Worm (Caenorhabditis elegans) whole organism, late embryonic: ENCODE data around the gene dsl-1.

Experiments used
- C08G9.2 ChIP-seq: sonication (generic microtip); optimal IDR thresholded peaks from 2 replicates; lab custom pipeline; 2016; ENCODE audit warnings: mild to moderate bottlenecking, missing genetic modification characterization, moderate library complexity, missing compliant biosample characterization
- C38D4.7 ChIP-seq: fragments of 200-800 bp; sonication (Bioruptor generic); optimal IDR thresholded peaks from 2 replicates; lab custom pipeline; 2018; ENCODE audit warnings: mild to moderate bottlenecking, missing genetic modification characterization, moderate library complexity, missing compliant biosample characterization
- F13H6.1 ChIP-seq: sonication (generic microtip); optimal IDR thresholded peaks from 2 replicates; lab custom pipeline; 2016; ENCODE audit warnings: missing genetic modification characterization, missing compliant biosample characterization
- K09A11.1 ChIP-seq: sonication (generic microtip); optimal IDR thresholded peaks from 2 replicates; lab custom pipeline; 2017; ENCODE audit warnings: antibody characterized with exemption, mild to moderate bottlenecking, missing genetic modification characterization, missing compliant biosample characterization; ENCODE audit not compliant: insufficient read depth
- T23F11.4 ChIP-seq: fragments of 200-800 bp; sonication (Bioruptor generic); optimal IDR thresholded peaks from 2 replicates; lab custom pipeline; 2018; ENCODE audit warnings: mild to moderate bottlenecking, missing genetic modification characterization, missing compliant biosample characterization
- ahr-1 ChIP-seq: sonication (generic microtip); optimal IDR thresholded peaks from 2 replicates; lab custom pipeline; 2016; ENCODE audit warnings: missing genetic modification characterization, missing compliant biosample characterization
- ceh-18 ChIP-seq: sonication (generic microtip); optimal IDR thresholded peaks from 2 replicates; lab custom pipeline; 2016; ENCODE audit warnings: missing genetic modification characterization, missing compliant biosample characterization
- ceh-24 ChIP-seq: sonication (generic microtip); optimal IDR thresholded peaks from 2 replicates; lab custom pipeline; 2016; ENCODE audit warnings: mild to moderate bottlenecking, missing genetic modification characterization, missing compliant biosample characterization
- ceh-30 ChIP-seq: fragments of 150-350 bp; optimal IDR thresholded peaks from 2 replicates; lab custom pipeline; 2014; ENCODE audit warnings: missing biosample characterization, missing genetic modification characterization
- ceh-31 ChIP-seq: sonication (generic microtip); optimal IDR thresholded peaks from 2 replicates; lab custom pipeline; 2016; ENCODE audit warnings: missing genetic modification characterization, missing compliant biosample characterization
- ceh-45 ChIP-seq: fragments of 200-800 bp; sonication (Bioruptor generic); IDR thresholded peaks from 2 replicates; pipeline ENCODE4 v1.3.6; 2022; ENCODE audit warnings: missing genetic modification reagents, missing genetic modification characterization, missing compliant biosample characterization
- ceh-9 ChIP-seq: sonication (generic microtip); optimal IDR thresholded peaks from 2 replicates; lab custom pipeline; 2016; ENCODE audit warnings: mild to moderate bottlenecking, missing genetic modification characterization, inconsistent platforms, missing compliant biosample characterization
- eyg-1 ChIP-seq: sonication (generic microtip); optimal IDR thresholded peaks from 2 replicates; lab custom pipeline; 2016; ENCODE audit warnings: missing genotype, missing genetic modification characterization, missing compliant biosample characterization
- fax-1 ChIP-seq: sonication (generic microtip); optimal IDR thresholded peaks from 2 replicates; lab custom pipeline; 2016; ENCODE audit warnings: missing genotype, missing genetic modification characterization, missing compliant biosample characterization
- fkh-10 ChIP-seq: fragments of 150-350 bp; optimal IDR thresholded peaks from 2 replicates; lab custom pipeline; 2014; ENCODE audit warnings: missing biosample characterization, missing genetic modification reagents, missing genetic modification characterization
- hlh-15 ChIP-seq: sonication (generic microtip); optimal IDR thresholded peaks from 2 replicates; lab custom pipeline; 2016; ENCODE audit warnings: missing genetic modification characterization, missing compliant biosample characterization
- hlh-6 ChIP-seq: sonication (generic microtip); optimal IDR thresholded peaks from 2 replicates; lab custom pipeline; 2016; ENCODE audit warnings: missing genotype, missing genetic modification characterization, missing compliant biosample characterization
- madf-2 ChIP-seq: sonication (generic microtip); optimal IDR thresholded peaks from 2 replicates; lab custom pipeline; 2017; ENCODE audit warnings: missing genetic modification characterization, missing compliant biosample characterization
- nfya-1 ChIP-seq: sonication (generic microtip); optimal IDR thresholded peaks from 2 replicates; lab custom pipeline; 2017; ENCODE audit warnings: missing genetic modification characterization, mild to moderate bottlenecking, missing compliant biosample characterization, antibody characterized with exemption, moderate library complexity
- nhr-11 ChIP-seq: fragments of 150-350 bp; optimal IDR thresholded peaks from 2 replicates; lab custom pipeline; 2014; ENCODE audit warnings: missing biosample characterization, missing genetic modification characterization
- pax-1 ChIP-seq: fragments of 150-350 bp; optimal IDR thresholded peaks from 2 replicates; lab custom pipeline; 2014; ENCODE audit warnings: missing biosample characterization, missing genetic modification characterization
- pha-2 ChIP-seq: sonication (generic microtip); optimal IDR thresholded peaks from 2 replicates; lab custom pipeline; 2017; ENCODE audit warnings: mild to moderate bottlenecking, missing genetic modification characterization, missing compliant biosample characterization
- pha-4 ChIP-seq: fragments of 150-350 bp; optimal IDR thresholded peaks from 2 replicates; lab custom pipeline; 2018; ENCODE audit warnings: missing biosample characterization, missing genetic modification reagents, missing genetic modification characterization
- pqm-1 ChIP-seq: sonication (generic microtip); optimal IDR thresholded peaks from 2 replicates; lab custom pipeline; 2016; ENCODE audit warnings: missing genetic modification characterization, missing compliant biosample characterization
- syd-9 ChIP-seq: sonication (generic microtip); optimal IDR thresholded peaks from 2 replicates; lab custom pipeline; 2016; ENCODE audit warnings: mild to moderate bottlenecking, missing genetic modification characterization, moderate library complexity, missing compliant biosample characterization
- tbx-2 ChIP-seq: sonication (generic microtip); optimal IDR thresholded peaks from 2 replicates; lab custom pipeline; 2016; ENCODE audit warnings: missing genetic modification characterization, missing compliant biosample characterization
- tbx-7 ChIP-seq: sonication (generic microtip); optimal IDR thresholded peaks from 2 replicates; lab custom pipeline; 2016; ENCODE audit warnings: missing genotype, missing genetic modification characterization, missing compliant biosample characterization

The dsl-1 gene

ce11 chrIV:1167352-1167751 is 40.5 kb downstream of the dsl-1 start:
- TF ChIP-seq eyg-1 (tag; lab: Kevin White, UChicago): no peak

DNA sequence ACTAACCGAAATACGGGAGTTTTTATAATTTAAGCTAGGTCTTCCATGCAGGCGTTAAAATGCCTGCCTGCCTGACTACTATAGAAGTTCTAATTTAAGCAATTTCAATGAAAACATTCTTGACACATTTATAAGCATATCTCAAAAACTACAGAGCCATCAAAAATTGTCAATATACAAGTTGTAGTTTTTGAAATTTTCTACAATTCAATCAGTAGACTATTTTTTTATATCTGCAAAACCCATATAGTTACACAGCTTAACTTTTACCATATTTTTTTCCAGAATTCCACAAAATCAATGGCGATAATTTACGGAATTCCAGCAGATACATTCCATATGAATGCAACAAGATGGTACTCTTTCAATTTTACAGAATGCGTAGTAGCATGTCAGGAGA is 44.8 kb downstream of the dsl-1 start, which contains the start of gene C50A2.7:
Gene C50A2.7, plus strand, starts transcription at position 301 of the 400 bp plus-strand sequence.
- TF ChIP-seq tbx-7 (tag; lab: Kevin White, UChicago): no peak
- TF ChIP-seq ceh-9 (tag; lab: Kevin White, UChicago): no peak
- TF ChIP-seq pax-1 (tag; lab: Kevin White, UChicago): no peak
- no peak for TF ChIP-seq K09A11.1 (tag; lab: Kevin White, UChicago)
- no peak for TF ChIP-seq eyg-1 (tag; lab: Kevin White, UChicago)
- TF ChIP-seq nhr-11 (tag; lab: Kevin White, UChicago): no peak
- TF ChIP-seq ceh-31 (tag; lab: Kevin White, UChicago): no peak
- TF ChIP-seq ceh-30 (tag; lab: Kevin White, UChicago): no peak
- no peak for TF ChIP-seq C38D4.7 (GFP tag; lab: Kevin White, UChicago)
- no peak for TF ChIP-seq hlh-6 (tag; lab: Kevin White, UChicago)
- no peak for TF ChIP-seq F13H6.1 (tag; lab: Kevin White, UChicago)
- TF ChIP-seq syd-9: no peak
- no peak for TF ChIP-seq T23F11.4 (GFP tag; lab: Kevin White, UChicago)

ce11 chrIV:1160386-1160785 is 47.5 kb downstream of the dsl-1 start, which contains the start of gene ets-8:
ets-8 (minus strand) TSS chrIV:1160486.
- TF ChIP-seq T23F11.4 (GFP tag; lab: Kevin White, UChicago): no peak
- TF ChIP-seq ceh-24 (tag; lab: Kevin White, UChicago): no peak
- TF ChIP-seq ahr-1 (tag; lab: Kevin White, UChicago): no peak
- TF ChIP-seq madf-2 (tag; lab: Kevin White, UChicago): no peak
- no peak for TF ChIP-seq ceh-45
- no peak for TF ChIP-seq pha-2
- no peak for TF ChIP-seq fkh-10 (GFP tag; lab: Kevin White, UChicago)
- no peak for TF ChIP-seq tbx-2
- no peak for TF ChIP-seq nfya-1 (tag; lab: Kevin White, UChicago)
- TF ChIP-seq fax-1: no peak
- TF ChIP-seq hlh-15: no peak
- TF ChIP-seq pqm-1 (tag; lab: Kevin White, UChicago): no peak
- TF ChIP-seq tbx-7 (tag; lab: Kevin White, UChicago): no peak
- TF ChIP-seq pha-4 (tag; lab: Kevin White, UChicago): no peak
- no peak for TF ChIP-seq ceh-31 (tag; lab: Kevin White, UChicago)
- no peak for TF ChIP-seq nhr-11 (tag; lab: Kevin White, UChicago)
- no peak for TF ChIP-seq ceh-30 (tag; lab: Kevin White, UChicago)

ce11 chrIV:1157928-1158327 is 50.0 kb downstream of the dsl-1 start, which contains the start of gene C50A2.3:
C50A2.3 (minus strand) TSS chrIV:1158028.
- TF ChIP-seq C08G9.2: no peak
- TF ChIP-seq pax-1 (tag; lab: Kevin White, UChicago): no peak
- TF ChIP-seq ceh-18: no peak
- no peak for TF ChIP-seq nhr-11 (tag; lab: Kevin White, UChicago)
- no peak for TF ChIP-seq pha-2
